Worm (Caenorhabditis elegans): ENCODE measurements around the gene cnc-7.

DNA sequence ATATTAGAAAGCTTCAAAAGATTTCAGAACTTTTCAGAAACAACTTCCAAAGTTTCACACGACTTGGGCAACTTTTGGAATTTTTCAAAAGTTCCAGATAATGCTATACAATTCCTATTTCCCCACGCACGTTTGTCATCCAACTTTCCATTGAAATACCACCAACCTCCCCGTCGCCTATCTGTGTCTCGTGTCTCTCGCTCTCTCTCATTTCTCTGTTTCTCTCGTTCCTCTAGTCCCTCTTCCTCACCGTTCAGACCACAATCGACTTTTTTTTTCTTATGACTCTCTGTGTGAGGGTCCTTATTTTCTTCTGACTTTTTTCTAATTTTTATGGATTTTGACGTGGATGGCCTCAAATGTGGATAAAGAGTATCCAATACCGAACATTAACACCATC is 13.6 kb upstream of the cnc-7 start, which contains the start of gene K02E2.6:
- TF ChIP-seq dao-5 (tag; optimal IDR thresholded peaks at IDR 0.05) (no peak), him-1 (tag; optimal IDR thresholded peaks at IDR 0.05) (no peak)
